Worm (Caenorhabditis elegans) whole organism, L4 larva: ENCODE results near the gene R07B7.9.

Experiments
- D1046.2 ChIP-seq: fragments of 200-800 bp; sonication (Bioruptor generic); IDR thresholded peaks from 2 replicates; pipeline ENCODE4 v1.3.6; 2022; ENCODE audit warnings: missing genetic modification characterization, missing compliant biosample characterization
- F37D6.2 ChIP-seq: sonication (generic microtip); optimal IDR thresholded peaks from 2 replicates; lab custom pipeline; 2016; ENCODE audit warnings: mild to moderate bottlenecking, missing genetic modification characterization, missing compliant biosample characterization
- F49E8.2 ChIP-seq: sonication (generic microtip); optimal IDR thresholded peaks from 2 replicates; lab custom pipeline; 2016; ENCODE audit warnings: missing compliant biosample characterization, mild to moderate bottlenecking, missing genetic modification characterization, borderline replicate concordance
- R02D3.7 ChIP-seq: fragments of 150-350 bp; sonication (generic microtip); optimal IDR thresholded peaks from 3 replicates; lab custom pipeline; 2014; ENCODE audit warnings: missing biosample characterization, missing genetic modification characterization
- Y75B8A.6 ChIP-seq: fragments of 200-800 bp; sonication (Bioruptor generic); IDR thresholded peaks from 2 replicates; pipeline ENCODE4 v1.3.6; 2022; ENCODE audit warnings: missing genetic modification reagents, missing genetic modification characterization, missing compliant biosample characterization
- ZK546.5 ChIP-seq, 2 experiments: sonication (generic microtip); optimal IDR thresholded peaks; 2 replicates each; lab custom pipeline; 2017; ENCODE audit warnings: missing biosample characterization in 2 of 2, missing genetic modification characterization in 2 of 2
- ama-1 ChIP-seq: fragments of 150-350 bp; optimal IDR thresholded peaks from 2 replicates; lab custom pipeline; 2014; ENCODE audit warnings: inconsistent platforms, mixed read lengths
- attf-4 ChIP-seq: sonication (generic microtip); optimal IDR thresholded peaks from 3 replicates; lab custom pipeline; 2017; ENCODE audit warnings: missing biosample characterization, missing genetic modification characterization
- ceh-20 ChIP-seq: fragments of 200-800 bp; sonication (Bioruptor generic); IDR thresholded peaks from 2 replicates; pipeline ENCODE4 v1.3.6; 2022; ENCODE audit warnings: missing genetic modification reagents, missing genetic modification characterization, missing compliant biosample characterization
- ceh-44 ChIP-seq: fragments of 200-800 bp; sonication (Bioruptor generic); IDR thresholded peaks from 2 replicates; pipeline ENCODE4 v1.3.6; 2022; ENCODE audit warnings: missing genetic modification reagents, missing genetic modification characterization, missing compliant biosample characterization
- cey-2 ChIP-seq: sonication (generic microtip); optimal IDR thresholded peaks from 3 replicates; lab custom pipeline; 2017; ENCODE audit warnings: missing genetic modification characterization, mild to moderate bottlenecking, missing compliant biosample characterization, antibody characterized with exemption, borderline replicate concordance; ENCODE audit not compliant: insufficient read depth
- ctbp-1 ChIP-seq: fragments of 200-800 bp; sonication (Bioruptor generic); IDR thresholded peaks from 2 replicates; pipeline ENCODE4 v1.3.6; 2022; ENCODE audit warnings: missing genetic modification reagents, missing genetic modification characterization, missing compliant biosample characterization
- daf-12 ChIP-seq: fragments of 150-350 bp; optimal IDR thresholded peaks from 2 replicates; lab custom pipeline; 2014; ENCODE audit warnings: missing biosample characterization, missing genetic modification reagents, missing genetic modification characterization
- daf-16 ChIP-seq, 3 experiments: sonication (generic microtip); optimal IDR thresholded peaks; 2 replicates each; lab custom pipeline; 2016 to 2017; ENCODE audit warnings: missing genetic modification characterization in 3 of 3, missing genetic modification reagents in 3 of 3, mild to moderate bottlenecking in 2 of 3, missing compliant biosample characterization in 2 of 3, missing biosample characterization in 1 of 3, moderate library complexity in 1 of 3
- dmd-6 ChIP-seq: fragments of 200-800 bp; sonication (Bioruptor generic); IDR thresholded peaks from 2 replicates; pipeline ENCODE4 v1.3.6; 2022; ENCODE audit warnings: missing genetic modification reagents, missing genetic modification characterization, missing compliant biosample characterization
- dpl-1 ChIP-seq: fragments of 150-350 bp; optimal IDR thresholded peaks from 2 replicates; lab custom pipeline; 2014; ENCODE audit warnings: missing biosample characterization, missing genetic modification reagents, missing genetic modification characterization
- duxl-1 ChIP-seq: sonication (generic microtip); optimal IDR thresholded peaks from 2 replicates; lab custom pipeline; 2016; ENCODE audit warnings: mild to moderate bottlenecking, missing genetic modification characterization, moderate library complexity, missing compliant biosample characterization; ENCODE audit not compliant: poor library complexity
- dve-1 ChIP-seq: sonication (generic microtip); optimal IDR thresholded peaks from 2 replicates; lab custom pipeline; 2017; ENCODE audit warnings: antibody characterized with exemption, mild to moderate bottlenecking, missing genetic modification characterization, missing compliant biosample characterization; ENCODE audit not compliant: insufficient read depth
- hif-1 ChIP-seq, 2 experiments: sonication (generic microtip); optimal IDR thresholded peaks; 2 replicates each; lab custom pipeline; 2016 to 2017; ENCODE audit warnings: missing compliant biosample characterization in 2 of 2, missing genetic modification characterization in 2 of 2, missing genetic modification reagents in 2 of 2, missing genotype in 2 of 2, mild to moderate bottlenecking in 1 of 2
- hmg-1.1 ChIP-seq: fragments of 200-800 bp; sonication (Bioruptor generic); IDR thresholded peaks from 2 replicates; pipeline ENCODE4 v1.3.6; 2022; ENCODE audit warnings: missing genetic modification reagents, missing genetic modification characterization, missing compliant biosample characterization
- lin-13 ChIP-seq: fragments of 150-350 bp; optimal IDR thresholded peaks from 2 replicates; lab custom pipeline; 2014; ENCODE audit warnings: missing biosample characterization, missing genetic modification reagents, missing genetic modification characterization
- lin-29 ChIP-seq: fragments of 200-800 bp; sonication (Bioruptor generic); IDR thresholded peaks from 2 replicates; pipeline ENCODE4 v1.3.6; 2022; ENCODE audit warnings: missing genetic modification reagents, missing genetic modification characterization, missing compliant biosample characterization
- lin-38 ChIP-seq: fragments of 200-800 bp; sonication (Bioruptor generic); IDR thresholded peaks from 2 replicates; pipeline ENCODE4 v1.3.6; 2022; ENCODE audit warnings: missing genetic modification reagents, missing genetic modification characterization, missing compliant biosample characterization
- lir-3 ChIP-seq: sonication (generic microtip); optimal IDR thresholded peaks from 2 replicates; lab custom pipeline; 2016; ENCODE audit warnings: mild to moderate bottlenecking, missing genetic modification characterization, missing compliant biosample characterization
- lsy-2 ChIP-seq, 2 experiments: fragments of 150-350 bp in 1 of 2; sonication (generic microtip) in 1 of 2; optimal IDR thresholded peaks; 2 replicates each; lab custom pipeline; 2014 to 2017; ENCODE audit warnings: missing biosample characterization in 2 of 2, missing genetic modification characterization in 2 of 2
- madf-9 ChIP-seq: fragments of 200-800 bp; sonication (Bioruptor generic); conservative IDR thresholded peaks from 2 replicates; pipeline ENCODE4 v1.3.6; 2022; ENCODE audit warnings: missing genetic modification reagents, missing genetic modification characterization, missing compliant biosample characterization
- mdt-29 ChIP-seq: fragments of 200-800 bp; sonication (Bioruptor generic); IDR thresholded peaks from 2 replicates; pipeline ENCODE4 v1.3.6; 2022; ENCODE audit warnings: missing genetic modification reagents, missing genetic modification characterization, missing compliant biosample characterization
- mep-1 ChIP-seq: fragments of 150-350 bp; sonication (generic microtip); optimal IDR thresholded peaks from 3 replicates; lab custom pipeline; 2014; ENCODE audit warnings: missing biosample characterization, missing genetic modification characterization
- mes-2 ChIP-seq: sonication (generic microtip); optimal IDR thresholded peaks from 2 replicates; lab custom pipeline; 2016; ENCODE audit warnings: missing genotype, mild to moderate bottlenecking, missing genetic modification characterization, missing compliant biosample characterization; ENCODE audit not compliant: poor library complexity, severe bottlenecking
- mxl-3 ChIP-seq: fragments of 200-800 bp; sonication (Bioruptor generic); optimal IDR thresholded peaks from 2 replicates; lab custom pipeline; 2018; ENCODE audit warnings: mild to moderate bottlenecking, missing genetic modification characterization, missing compliant biosample characterization
- nhr-10 ChIP-seq: fragments of 150-350 bp; optimal IDR thresholded peaks from 2 replicates; lab custom pipeline; 2014; ENCODE audit warnings: missing biosample characterization, missing genetic modification characterization
- nhr-11 ChIP-seq: fragments of 150-350 bp; optimal IDR thresholded peaks from 2 replicates; lab custom pipeline; 2014; ENCODE audit warnings: missing biosample characterization, missing genetic modification characterization
- nhr-25 ChIP-seq: sonication (generic microtip); optimal IDR thresholded peaks from 2 replicates; lab custom pipeline; 2017; ENCODE audit warnings: missing genetic modification characterization, mild to moderate bottlenecking, missing compliant biosample characterization, antibody characterized with exemption, moderate library complexity, borderline replicate concordance; ENCODE audit not compliant: insufficient read depth
- nhr-28 ChIP-seq: fragments of 150-350 bp; optimal IDR thresholded peaks from 2 replicates; lab custom pipeline; 2014; ENCODE audit warnings: missing biosample characterization, missing genetic modification characterization
- nhr-41 ChIP-seq: fragments of 200-800 bp; sonication (Bioruptor generic); IDR thresholded peaks from 2 replicates; pipeline ENCODE4 v1.3.6; 2022; ENCODE audit warnings: missing genetic modification reagents, missing genetic modification characterization, missing compliant biosample characterization
- nhr-42 ChIP-seq: fragments of 200-800 bp; sonication (Bioruptor generic); IDR thresholded peaks from 2 replicates; pipeline ENCODE4 v1.3.6; 2022; ENCODE audit warnings: missing genetic modification characterization, missing compliant biosample characterization
- nhr-48 ChIP-seq: sonication (generic microtip); optimal IDR thresholded peaks from 2 replicates; lab custom pipeline; 2016; ENCODE audit warnings: mild to moderate bottlenecking, missing genetic modification characterization, missing compliant biosample characterization
- rbr-2 ChIP-seq: sonication (generic microtip); optimal IDR thresholded peaks from 2 replicates; lab custom pipeline; 2016; ENCODE audit warnings: missing genotype, missing genetic modification characterization, missing compliant biosample characterization
- sdz-12 ChIP-seq: fragments of 200-800 bp; sonication (Bioruptor generic); optimal IDR thresholded peaks from 2 replicates; lab custom pipeline; 2018; ENCODE audit warnings: mild to moderate bottlenecking, missing genetic modification characterization, missing compliant biosample characterization
- set-16 ChIP-seq: fragments of 200-800 bp; sonication (Bioruptor generic); IDR thresholded peaks from 2 replicates; pipeline ENCODE4 v1.3.6; 2022; ENCODE audit warnings: missing genetic modification reagents, missing genetic modification characterization, missing compliant biosample characterization
- skn-1 ChIP-seq: fragments of 150-350 bp; optimal IDR thresholded peaks from 2 replicates; lab custom pipeline; 2014; ENCODE audit warnings: missing biosample characterization, missing genetic modification characterization
- snpc-4 ChIP-seq: fragments of 150-350 bp; optimal IDR thresholded peaks from 2 replicates; lab custom pipeline; 2014; ENCODE audit warnings: missing biosample characterization, missing genetic modification characterization
- spr-1 ChIP-seq: sonication (generic microtip); optimal IDR thresholded peaks from 2 replicates; lab custom pipeline; 2016; ENCODE audit warnings: mild to moderate bottlenecking, missing genetic modification characterization, missing compliant biosample characterization
- spr-3 ChIP-seq: fragments of 200-800 bp; sonication (Bioruptor generic); optimal IDR thresholded peaks from 2 replicates; lab custom pipeline; 2018; ENCODE audit warnings: mild to moderate bottlenecking, missing genetic modification characterization, missing compliant biosample characterization
- unc-39 ChIP-seq: sonication (generic microtip); optimal IDR thresholded peaks from 2 replicates; lab custom pipeline; 2017; ENCODE audit warnings: missing biosample characterization, missing genetic modification characterization
- vab-7 ChIP-seq: fragments of 200-800 bp; sonication (Bioruptor generic); IDR thresholded peaks from 2 replicates; pipeline ENCODE4 v1.3.6; 2022; ENCODE audit warnings: missing genetic modification reagents, missing genetic modification characterization, missing compliant biosample characterization
- zag-1 ChIP-seq: fragments of 150-350 bp; optimal IDR thresholded peaks from 2 replicates; lab custom pipeline; 2014; ENCODE audit warnings: missing biosample characterization, missing genetic modification characterization
- zfp-3 ChIP-seq: fragments of 200-800 bp; sonication (Bioruptor generic); conservative IDR thresholded peaks from 2 replicates; pipeline ENCODE4 v1.3.6; 2022; ENCODE audit warnings: missing genetic modification reagents, missing genetic modification characterization, missing compliant biosample characterization
- zip-11 ChIP-seq: fragments of 200-800 bp; sonication (Bioruptor generic); IDR thresholded peaks from 2 replicates; pipeline ENCODE4 v1.3.6; 2022; ENCODE audit warnings: missing genetic modification characterization, missing compliant biosample characterization
- zip-2 ChIP-seq: fragments of 150-350 bp; optimal IDR thresholded peaks from 2 replicates; lab custom pipeline; 2014; ENCODE audit warnings: missing biosample characterization, missing genetic modification characterization
- ztf-7 ChIP-seq: fragments of 150-350 bp; optimal IDR thresholded peaks from 2 replicates; lab custom pipeline; 2014; ENCODE audit warnings: missing biosample characterization, missing genetic modification characterization

R07B7.9 gene

DNA sequence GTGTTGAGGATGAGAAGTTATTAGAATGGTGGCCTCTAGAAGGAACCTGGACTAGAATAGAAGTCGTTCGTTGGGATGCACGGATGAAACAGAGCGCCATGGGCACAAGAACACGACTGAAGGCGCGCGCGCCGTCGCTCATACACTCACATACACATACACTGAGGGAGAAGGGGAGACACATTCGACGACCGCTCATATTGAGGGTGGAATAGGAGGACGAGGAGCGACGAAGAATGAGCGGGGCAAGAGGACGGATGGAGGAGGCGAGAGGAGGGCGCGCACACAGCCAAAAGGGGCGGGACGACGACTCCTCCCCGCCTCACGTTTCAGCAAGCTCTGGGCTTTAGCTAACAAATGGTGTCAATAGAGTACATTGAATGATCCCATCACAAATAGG lies 41.4 kb downstream of the R07B7.9 start:
- TF ChIP-seq ceh-20: no peak
- no peak for TF ChIP-seq ztf-7 (tag; lab: Kevin White, UChicago)
- no peak for TF ChIP-seq unc-39 (tag; lab: Kevin White, UChicago)
- TF ChIP-seq hmg-1.1 (GFP tag; lab: Robert Waterston, UW): peak; percentile 63
- peak; percentile 88 for TF ChIP-seq set-16 (GFP tag; lab: Robert Waterston, UW)
- peak; percentile 28; the same call in 1 of the 2 replicates for TF ChIP-seq lin-38 (GFP tag; lab: Robert Waterston, UW)
- no peak for TF ChIP-seq zfp-3
- TF ChIP-seq dpl-1: no peak
- TF ChIP-seq mdt-29 (GFP tag; lab: Robert Waterston, UW): no peak
- TF ChIP-seq daf-12 (tag; lab: Kevin White, UChicago): no peak
- no peak for TF ChIP-seq dve-1 (tag; lab: Kevin White, UChicago)
- 0 out of 2 replicates have a peak, but pooled peaks have one; percentile 15 for TF ChIP-seq ctbp-1 (GFP tag; lab: Robert Waterston, UW)
- TF ChIP-seq snpc-4: no peak
- TF ChIP-seq lir-3 (tag; lab: Kevin White, UChicago): no peak
- TF ChIP-seq zag-1: no peak
- no peak for TF ChIP-seq nhr-28
- no peak for TF ChIP-seq nhr-11 (tag; lab: Kevin White, UChicago)
- peak; percentile 18 for TF ChIP-seq spr-1 (tag; lab: Kevin White, UChicago)
- TF ChIP-seq sdz-12 (GFP tag; lab: Kevin White, UChicago): no peak
- TF ChIP-seq Y75B8A.6 (GFP tag; lab: Robert Waterston, UW): no peak
- TF ChIP-seq mes-2: peak; percentile 51
- no peak for TF ChIP-seq F49E8.2 (tag; lab: Kevin White, UChicago)
- no peak for TF ChIP-seq zip-2 (tag; lab: Kevin White, UChicago)
- TF ChIP-seq vab-7 (GFP tag; lab: Robert Waterston, UW): no peak
- no peak for TF ChIP-seq nhr-48 (tag; lab: Kevin White, UChicago)
- no peak for TF ChIP-seq zip-11 (GFP tag; lab: Robert Waterston, UW)
- TF ChIP-seq nhr-41 (GFP tag; lab: Robert Waterston, UW): no peak
- TF ChIP-seq mxl-3 (GFP tag; lab: Kevin White, UChicago): no peak
- no peak for TF ChIP-seq R02D3.7 (tag; lab: Kevin White, UChicago)
- no peak for TF ChIP-seq nhr-25 (tag; lab: Kevin White, UChicago)
- no peak for TF ChIP-seq ZK546.5 (tag; optimal IDR thresholded peaks at IDR 0.05; lab: Kevin White, UChicago)
- TF ChIP-seq skn-1: no peak
- peak; percentile 45 for TF ChIP-seq ama-1 (lab: Kevin White, UChicago)
- no peak for TF ChIP-seq D1046.2 (GFP tag; lab: Robert Waterston, UW)
- TF ChIP-seq nhr-10 (tag; lab: Kevin White, UChicago): no peak
- no peak for TF ChIP-seq attf-4 (tag; lab: Kevin White, UChicago)
- TF ChIP-seq lsy-2 (tag; optimal IDR thresholded peaks at IDR 0.05; lab: Kevin White, UChicago): peak in 1 of 2 experiments; percentile 12
- peak; percentile 9 for TF ChIP-seq F37D6.2 (tag; lab: Kevin White, UChicago)
- TF ChIP-seq nhr-42 (GFP tag; lab: Robert Waterston, UW): no peak
- TF ChIP-seq spr-3 (GFP tag; lab: Kevin White, UChicago): no peak
- TF ChIP-seq daf-16 (GFP tag; optimal IDR thresholded peaks at IDR 0.05; lab: Kevin White, UChicago): no peak
- no peak for TF ChIP-seq daf-16 (tag; optimal IDR thresholded peaks at IDR 0.05; lab: Kevin White, UChicago)
- TF ChIP-seq lin-29: no peak
- TF ChIP-seq lin-13 (GFP tag; lab: Kevin White, UChicago): peak; percentile 30
- 0 out of 2 replicates have a peak, but pooled peaks have one; percentile 2 for TF ChIP-seq ceh-44
- no peak for TF ChIP-seq dmd-6 (GFP tag; lab: Robert Waterston, UW)
- no peak for TF ChIP-seq madf-9
- TF ChIP-seq rbr-2: peak; percentile 34
- peak in 1 of 2 experiments; percentile 14 for TF ChIP-seq hif-1 (tag; optimal IDR thresholded peaks at IDR 0.05; lab: Kevin White, UChicago)
- TF ChIP-seq cey-2 (tag; lab: Kevin White, UChicago): no peak
- TF ChIP-seq mep-1 (tag; lab: Kevin White, UChicago): peak; percentile 52
- no peak for TF ChIP-seq duxl-1 (tag; lab: Kevin White, UChicago)
